Fruit fly (Drosophila melanogaster): Measurements from ENCODE around the gene Nepl11.

Gene Nepl11

dm6 chr3R:4310683-4311066 lies 16.0 kb upstream of the Nepl11 start, which contains the start of gene Vps24 (continued):
- no peak for TF ChIP-seq CG4730 (GFP tag; IDR thresholded peaks at IDR 0.05)
- no peak for TF ChIP-seq dimm (GFP tag; IDR thresholded peaks at IDR 0.05)
- TF ChIP-seq CG14441 (GFP tag; IDR thresholded peaks at IDR 0.05): no peak
- TF ChIP-seq Side (GFP tag; optimal IDR thresholded peaks at IDR 0.05): no peak
- TF ChIP-seq Rfx (GFP tag; IDR thresholded peaks at IDR 0.05): no peak
- TF ChIP-seq pzg (GFP tag; optimal IDR thresholded peaks at IDR 0.05): peak; percentile 21
- no peak for TF ChIP-seq gce (GFP tag; IDR thresholded peaks at IDR 0.05)
- no peak for TF ChIP-seq scrt (GFP tag; optimal IDR thresholded peaks at IDR 0.05)
- TF ChIP-seq emc (GFP tag; optimal IDR thresholded peaks at IDR 0.05): no peak
- no peak for TF ChIP-seq CG4328 (GFP tag; optimal IDR thresholded peaks at IDR 0.05)
- TF ChIP-seq CG7786 (GFP tag; optimal IDR thresholded peaks at IDR 0.05): no peak

dm6 chr3R:4308708-4309107 lies 14.1 kb upstream of the Nepl11 start:
- peak; percentile 61 for TF ChIP-seq Med (GFP tag)
- no peak for TF ChIP-seq CG8281 (tag; optimal IDR thresholded peaks at IDR 0.05)

- TF ChIP-seq CG9797 (GFP tag; optimal IDR thresholded peaks at IDR 0.05): no peak
- no peak for TF ChIP-seq gsb-n (tag; optimal IDR thresholded peaks at IDR 0.05)
- TF ChIP-seq CG32532 (GFP tag; IDR thresholded peaks at IDR 0.05): no peak
- no peak for TF ChIP-seq sima (GFP tag; optimal IDR thresholded peaks at IDR 0.05)
- no peak for TF ChIP-seq sens-2 (GFP tag; IDR thresholded peaks at IDR 0.05)
- no peak for TF ChIP-seq CG4328 (GFP tag; optimal IDR thresholded peaks at IDR 0.05)
- no peak for TF ChIP-seq CG15696 (tag; optimal IDR thresholded peaks at IDR 0.05)
- no peak for TF ChIP-seq zf30C (GFP tag; optimal IDR thresholded peaks at IDR 0.05)
- TF ChIP-seq Asciz (GFP tag; optimal IDR thresholded peaks at IDR 0.05): no peak
- TF ChIP-seq BtbVII (GFP tag; optimal IDR thresholded peaks at IDR 0.05): no peak
- TF ChIP-seq Jarid2 (GFP tag; optimal IDR thresholded peaks at IDR 0.05): no peak
- TF ChIP-seq row (GFP tag; IDR thresholded peaks at IDR 0.05): no peak
- no peak for TF ChIP-seq zen (tag; optimal IDR thresholded peaks at IDR 0.05)
- TF ChIP-seq CG30020 (tag; optimal IDR thresholded peaks at IDR 0.05): no peak
- peak; percentile 46 for TF ChIP-seq sug (tag; optimal IDR thresholded peaks at IDR 0.05)
- TF ChIP-seq CG18764 (GFP tag; optimal IDR thresholded peaks at IDR 0.05): no peak
- no peak for TF ChIP-seq nmo (GFP tag; optimal IDR thresholded peaks at IDR 0.05)
- TF ChIP-seq CG31365 (tag; optimal IDR thresholded peaks at IDR 0.05): no peak
- TF ChIP-seq ERR (GFP tag; optimal IDR thresholded peaks at IDR 0.05): no peak
- no peak for TF ChIP-seq cad (GFP tag; optimal IDR thresholded peaks at IDR 0.05)
- peak; percentile 45 for TF ChIP-seq CG3995 (GFP tag; optimal IDR thresholded peaks at IDR 0.05)
- TF ChIP-seq CG12659 (GFP tag; optimal IDR thresholded peaks at IDR 0.05): no peak
- no peak for TF ChIP-seq CG12219 (GFP tag; optimal IDR thresholded peaks at IDR 0.05)
- no peak for TF ChIP-seq ab (GFP tag; optimal IDR thresholded peaks at IDR 0.05)
- TF ChIP-seq CG10209 (GFP tag; optimal IDR thresholded peaks at IDR 0.05): no peak
- no peak for TF ChIP-seq croc (GFP tag; conservative IDR thresholded peaks at IDR 0.05)
- no peak for TF ChIP-seq Oaz (GFP tag; IDR thresholded peaks at IDR 0.05)
- TF ChIP-seq CG14014 (GFP tag; IDR thresholded peaks at IDR 0.05): no peak
- TF ChIP-seq fu2 (GFP tag; optimal IDR thresholded peaks at IDR 0.05): no peak
- no peak for TF ChIP-seq Six4 (GFP tag; optimal IDR thresholded peaks at IDR 0.05)
- TF ChIP-seq Sry-δ (GFP tag; optimal IDR thresholded peaks at IDR 0.05): no peak
- TF ChIP-seq CG7786 (GFP tag; optimal IDR thresholded peaks at IDR 0.05): no peak
- TF ChIP-seq pzg (GFP tag; optimal IDR thresholded peaks at IDR 0.05): no peak
- no peak for TF ChIP-seq CG17912 (GFP tag; optimal IDR thresholded peaks at IDR 0.05)
- TF ChIP-seq CG6791 (GFP tag; IDR thresholded peaks at IDR 0.05; ENCODE audit: partially characterized antibody): no peak
- no peak for TF ChIP-seq Ptx1 (GFP tag; IDR thresholded peaks at IDR 0.05)
- TF ChIP-seq Mad (GFP tag; optimal IDR thresholded peaks at IDR 0.05): no peak
- no peak for TF ChIP-seq trem (tag; optimal IDR thresholded peaks at IDR 0.05)
Observed at dm6 chr3R:4307664-4308416, 13.2 kb upstream of the Nepl11 start, which contains the start of gene MP1. MP1 (plus strand) TSS chr3R:4307908.

Measured in whole organism, embryonic.